Worm (Caenorhabditis elegans) whole organism, dauer: ENCODE results near the gene cyp-33C4.
"Not testable (repeated sequence)": the region's sequence is repeated elsewhere in the genome, so short reads cannot be mapped to it uniquely, and the experiment has no call there.

ENCODE experiments used
- unc-62 ChIP-seq: sonication (generic microtip); optimal IDR thresholded peaks from 2 replicates; lab custom pipeline; 2017; ENCODE audit warnings: missing biosample characterization, missing genetic modification reagents, missing genetic modification characterization

cyp-33C4 gene

ce11 chrV:2218803-2219202 lies 17.1 kb upstream of the cyp-33C4 start, which contains the start of gene nhr-56:
Gene nhr-56, plus strand, starts transcription at chrV:2219004.
- no peak for TF ChIP-seq unc-62 (GFP tag; lab: Kevin White, UChicago)

- no peak for TF ChIP-seq unc-62 (GFP tag; lab: Kevin White, UChicago)
Measured at ce11 chrV:2221764-2222163, 14.2 kb upstream of the cyp-33C4 start, which contains the start of gene nhr-128. Gene nhr-128, plus strand, starts transcription at chrV:2222064.

ce11 chrV:2225130-2225529 lies 10.8 kb upstream of the cyp-33C4 start, which contains the start of gene nhr-103:
Gene nhr-103, plus strand, starts transcription at chrV:2225430.
- no peak for TF ChIP-seq unc-62 (GFP tag; lab: Kevin White, UChicago)

DNA sequence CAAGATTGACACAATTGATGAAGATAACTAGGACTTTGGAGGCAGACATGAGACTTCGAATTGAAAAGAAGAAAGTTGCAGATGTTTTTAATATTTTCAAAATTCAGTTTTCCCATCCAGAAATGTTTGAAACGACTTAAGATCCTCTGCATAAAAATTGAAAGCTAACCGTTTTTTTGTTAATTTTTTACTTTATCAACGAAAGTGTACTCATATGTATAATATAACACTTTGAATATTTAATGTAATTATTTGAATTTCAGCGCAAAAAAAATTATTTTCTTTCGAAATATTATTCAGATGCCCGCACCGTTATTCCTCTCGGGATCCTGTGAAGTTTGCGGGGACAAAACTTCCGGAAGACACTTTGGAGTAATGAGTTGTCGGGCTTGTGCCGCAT lies 9.0 kb upstream of the cyp-33C4 start, which contains the start of gene nhr-18:
TSS of gene nhr-18 (plus strand) at position 301 of the 400 bp plus-strand sequence.
- no peak for TF ChIP-seq unc-62 (GFP tag; lab: Kevin White, UChicago)

DNA sequence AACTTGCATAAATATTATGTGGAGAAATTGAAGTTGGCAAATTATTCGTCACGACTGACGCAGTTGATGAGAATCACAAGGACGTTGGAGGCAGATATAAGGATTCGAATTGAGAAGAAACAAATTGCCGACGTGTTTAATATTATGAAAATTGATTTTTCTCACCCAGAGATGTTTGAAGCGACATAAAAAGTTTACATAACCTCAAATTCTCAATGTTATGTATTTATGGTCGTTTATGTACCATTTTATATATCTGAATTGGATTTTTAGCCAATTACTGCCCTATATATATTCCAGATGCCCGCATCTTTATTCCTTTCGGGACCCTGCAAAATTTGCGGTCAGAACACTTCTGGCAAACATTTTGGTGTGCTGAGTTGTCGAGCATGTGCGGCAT lies 7.2 kb upstream of the cyp-33C4 start, which contains the start of gene nhr-126:
TSS of gene nhr-126 (plus strand) at position 301 of the 400 bp plus-strand sequence.
- no peak for TF ChIP-seq unc-62 (GFP tag; lab: Kevin White, UChicago)

ce11 chrV:2230912-2231311 lies 5.0 kb upstream of the cyp-33C4 start, which contains the start of gene nhr-134:
Gene nhr-134, plus strand, starts transcription at chrV:2231223.
- no peak for TF ChIP-seq unc-62 (GFP tag; lab: Kevin White, UChicago)

DNA sequence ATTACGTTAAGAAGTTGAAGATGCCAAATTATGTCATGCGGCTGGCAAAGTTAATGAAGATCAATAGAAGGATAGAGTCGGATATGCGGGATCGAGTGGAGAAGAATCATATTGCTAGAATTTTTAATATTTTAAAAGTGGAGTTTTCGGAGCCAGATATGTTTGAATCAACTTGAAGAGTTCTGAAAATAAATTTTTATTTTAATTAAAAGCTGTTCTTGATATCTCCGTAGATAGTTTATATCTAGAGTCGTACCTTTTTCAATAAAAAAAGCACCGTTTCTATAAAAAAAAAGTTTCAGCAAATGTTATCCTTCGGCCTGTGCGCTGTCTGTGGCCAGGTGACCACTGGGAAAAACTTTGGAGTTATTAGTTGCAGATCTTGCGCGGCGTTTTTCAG lies 2.8 kb upstream of the cyp-33C4 start, which contains the start of gene nhr-96:
TSS of gene nhr-96 (plus strand) at position 301 of the 400 bp plus-strand sequence.
- TF ChIP-seq unc-62 (GFP tag; lab: Kevin White, UChicago) = no peak

ce11 chrV:2238012-2238411 lies 2.1 kb downstream of the cyp-33C4 start:
- no peak for TF ChIP-seq unc-62 (GFP tag; lab: Kevin White, UChicago)

DNA sequence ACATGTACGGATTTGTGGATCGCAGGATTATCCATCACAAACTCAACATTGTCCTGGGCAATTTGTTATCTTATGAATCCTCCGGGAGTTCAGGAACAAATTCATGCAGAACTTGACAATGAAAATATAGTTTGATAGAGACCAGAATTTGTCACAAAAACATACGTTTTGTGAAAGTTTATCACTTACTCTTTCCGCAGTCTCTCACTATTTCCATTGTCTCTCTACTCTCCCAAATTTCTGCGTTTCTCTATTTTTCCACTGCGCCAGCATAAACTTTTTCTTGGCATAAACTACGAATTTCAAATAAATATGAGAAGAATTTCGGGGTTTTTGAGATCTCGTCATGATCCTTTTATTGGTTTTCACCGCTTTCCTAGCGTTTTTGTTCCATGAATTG lies 6.7 kb downstream of the cyp-33C4 start, which contains the start of gene cyp-33C3:
TSS of gene cyp-33C3 (plus strand) at position 149 of the 400 bp plus-strand sequence.
- no peak for TF ChIP-seq unc-62 (GFP tag; lab: Kevin White, UChicago)

DNA sequence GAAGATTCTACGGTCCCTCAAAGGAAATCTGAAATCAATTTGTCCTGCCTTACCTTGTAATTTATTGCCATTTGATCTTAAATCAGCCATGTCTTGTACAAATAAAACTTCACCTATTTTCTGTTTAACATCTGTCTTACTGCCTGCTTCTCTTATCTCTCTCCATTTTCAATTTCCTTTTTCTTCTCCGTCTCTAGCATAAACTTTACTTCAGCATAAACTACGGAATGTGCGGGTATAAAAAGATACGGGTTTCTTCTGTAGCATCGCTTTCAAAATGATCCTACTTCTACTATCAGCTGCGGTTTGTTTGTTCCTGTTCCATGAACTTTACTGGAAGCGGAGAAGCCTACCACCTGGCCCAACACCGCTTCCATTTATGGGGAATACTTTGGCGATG lies 8.8 kb downstream of the cyp-33C4 start, which contains the start of gene cyp-33C5:
TSS of gene cyp-33C5 (plus strand) at position 254 of the 400 bp plus-strand sequence.
- no peak for TF ChIP-seq unc-62 (GFP tag; lab: Kevin White, UChicago)

DNA sequence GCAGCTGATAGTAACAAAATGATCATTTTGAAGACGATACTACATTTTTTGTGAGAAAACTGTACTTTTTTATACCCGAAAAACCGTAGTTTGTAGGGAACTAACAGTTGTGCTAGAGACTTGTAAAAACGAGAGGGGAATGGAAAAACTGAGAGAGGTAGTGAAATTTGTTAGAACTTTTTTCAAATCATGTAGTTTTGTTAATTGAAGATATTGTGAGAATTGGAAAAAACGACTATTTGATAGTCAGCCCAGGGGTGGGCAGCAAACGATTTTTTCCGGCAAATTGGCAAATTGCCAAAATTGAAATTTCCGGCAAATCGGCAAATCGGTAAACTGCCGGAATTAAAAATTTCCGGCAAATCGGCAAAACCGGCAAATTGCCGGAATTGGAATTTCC lies 13.4 kb downstream of the cyp-33C4 start, which contains the start of gene cyp-33C6:
TSS of gene cyp-33C6 (minus strand) at position 101 of the 400 bp plus-strand sequence.
- no peak for TF ChIP-seq unc-62 (GFP tag; lab: Kevin White, UChicago)

- TF ChIP-seq unc-62 (GFP tag; lab: Kevin White, UChicago) = no peak
Measured at ce11 chrV:2250126-2250590, 14.2 kb downstream of the cyp-33C4 start, which contains the start of gene cyp-33C7. Gene cyp-33C7, plus strand, starts transcription at chrV:2250540.

ce11 chrV:2251774-2252173 lies 15.8 kb downstream of the cyp-33C4 start:
- TF ChIP-seq unc-62 (GFP tag; lab: Kevin White, UChicago) = no peak

ce11 chrV:2254553-2255124 lies 18.7 kb downstream of the cyp-33C4 start, which contains the start of gene str-253:
Gene str-253, minus strand, starts transcription at chrV:2254603.
- no peak for TF ChIP-seq unc-62 (GFP tag; lab: Kevin White, UChicago)

DNA sequence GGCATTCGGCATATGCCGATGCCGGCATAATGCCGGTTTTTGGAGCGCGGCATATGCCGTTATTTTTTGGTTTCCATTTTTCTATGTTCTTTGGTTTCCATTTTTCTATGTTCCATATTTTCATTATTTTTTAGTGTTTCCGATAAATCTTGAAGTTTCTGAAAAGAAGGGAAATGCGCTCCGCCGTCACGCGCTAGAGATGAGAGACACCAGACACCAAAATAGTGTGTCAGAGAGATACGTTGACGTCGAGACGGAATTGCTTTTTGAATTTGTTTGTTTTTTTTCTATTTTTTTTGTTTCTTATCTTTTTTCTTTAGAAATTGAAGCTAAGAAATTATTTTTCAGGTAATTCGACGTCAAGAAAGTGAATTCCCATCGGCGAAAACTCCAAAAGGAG lies 19.3 kb downstream of the cyp-33C4 start, which contains the start of gene F41B5.1:
TSS of gene F41B5.1 (plus strand) at position 343 of the 400 bp plus-strand sequence.
- not testable (repeated sequence) for TF ChIP-seq unc-62 (GFP tag; lab: Kevin White, UChicago)

- no peak for TF ChIP-seq unc-62 (GFP tag; lab: Kevin White, UChicago)
Measured at ce11 chrV:2259750-2260149, 23.8 kb downstream of the cyp-33C4 start, which contains the start of gene nhr-182. Gene nhr-182, minus strand, starts transcription at chrV:2259927.
